Fruit fly (Drosophila melanogaster): ENCODE data around the gene CG32036.

DNA sequence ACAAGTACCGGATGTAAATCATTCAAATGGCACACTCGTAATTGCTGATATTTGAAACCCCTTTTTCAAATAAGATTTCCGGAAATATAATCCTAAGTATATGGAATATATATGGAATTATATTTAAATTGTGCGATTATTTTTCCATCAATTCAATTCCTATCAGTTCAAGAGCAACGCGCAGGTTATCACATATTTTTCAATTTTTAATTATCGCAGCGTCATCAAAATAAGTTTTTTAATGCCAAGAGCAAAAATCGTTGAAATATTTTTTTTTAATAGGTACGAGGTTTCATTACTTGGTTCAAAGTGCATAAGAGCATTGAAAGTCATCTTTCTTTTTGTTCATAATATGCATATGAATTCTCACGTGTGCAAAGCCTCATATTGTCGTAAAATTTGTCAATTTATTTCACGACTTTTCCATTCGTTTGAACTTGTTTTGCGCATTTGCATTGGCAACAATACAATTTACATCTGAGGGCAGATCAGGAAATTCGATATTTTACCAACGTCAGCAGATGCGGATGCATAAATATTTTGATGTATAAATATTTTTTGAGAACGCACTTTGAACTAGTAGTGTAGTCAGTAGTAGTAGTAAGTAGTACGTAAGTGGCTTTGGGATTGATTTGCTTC lies 9.1 kb upstream of the CG32036 start:
- no peak for TF ChIP-seq CG8478 (optimal IDR thresholded peaks at IDR 0.05)
- no peak for TF ChIP-seq CTCF (optimal IDR thresholded peaks at IDR 0.05)
